Worm (Caenorhabditis elegans): ENCODE measurements around the gene camt-1.

camt-1 gene

ce11 chrII:4506552-4507291 is 1.8 kb upstream of the camt-1 start:
- TF ChIP-seq egl-44 (GFP tag; IDR thresholded peaks at IDR 0.05) (no peak), attf-5 (GFP tag; optimal IDR thresholded peaks at IDR 0.05) (peak; percentile 42), lir-1 (GFP tag; conservative IDR thresholded peaks at IDR 0.05) (no peak), hsf-1 (GFP tag; IDR thresholded peaks at IDR 0.05) (no peak), mcd-1 (GFP tag; IDR thresholded peaks at IDR 0.05) (peak; percentile 39; the same call in 1 of the 2 replicates), cebp-1 (GFP tag; IDR thresholded peaks at IDR 0.05) (no peak), cebp-1 (tag; optimal IDR thresholded peaks at IDR 0.05) (peak; percentile 60), egrh-3 (GFP tag; IDR thresholded peaks at IDR 0.05) (no peak), lin-40 (tag; optimal IDR thresholded peaks at IDR 0.05) (peak; percentile 52), ZK185.1 (tag; optimal IDR thresholded peaks at IDR 0.05; ENCODE audit: poor library complexity, severe bottlenecking) (peak; percentile 55), ceh-40 (GFP tag; IDR thresholded peaks at IDR 0.05) (no peak), him-1 (tag; optimal IDR thresholded peaks at IDR 0.05) (no peak), ets-4 (GFP tag; optimal IDR thresholded peaks at IDR 0.05) (no peak), lin-35 (GFP tag; optimal IDR thresholded peaks at IDR 0.05) (peak in 1 of 3 experiments; percentile 31), Y95B8A.8 (GFP tag; IDR thresholded peaks at IDR 0.05) (no peak), F55B11.4 (tag; optimal IDR thresholded peaks at IDR 0.05; ENCODE audit: borderline replicate concordance, insufficient read depth) (no peak), somi-1 (GFP tag; optimal IDR thresholded peaks at IDR 0.05) (peak; percentile 23), cebp-2 (GFP tag; IDR thresholded peaks at IDR 0.05) (no peak), nhr-120 (GFP tag; IDR thresholded peaks at IDR 0.05) (no peak), nfyb-1 (GFP tag; IDR thresholded peaks at IDR 0.05) (0 out of 2 replicates have a peak, but pooled peaks have one; percentile 27), F33H1.4 (GFP tag; IDR thresholded peaks at IDR 0.05) (no peak), ccch-3 (GFP tag; optimal IDR thresholded peaks at IDR 0.05) (no peak), let-526 (GFP tag; IDR thresholded peaks at IDR 0.05) (no peak), mes-4 (tag; optimal IDR thresholded peaks at IDR 0.05) (no peak), egl-18 (GFP tag; IDR thresholded peaks at IDR 0.05) (0 out of 2 replicates have a peak, but pooled peaks have one; percentile 30), hmg-1.2 (GFP tag; IDR thresholded peaks at IDR 0.05) (peak; percentile 71; the same call in 1 of the 2 replicates), madf-6 (GFP tag; IDR thresholded peaks at IDR 0.05) (no peak), F23B12.7 (tag; optimal IDR thresholded peaks at IDR 0.05; ENCODE audit: insufficient read depth) (no peak), chd-7 (tag; optimal IDR thresholded peaks at IDR 0.05) (peak; percentile 21), nhr-80 (tag; optimal IDR thresholded peaks at IDR 0.05) (peak; percentile 56), K12H6.12 (tag; optimal IDR thresholded peaks at IDR 0.05) (peak; percentile 59), madf-3 (GFP tag; IDR thresholded peaks at IDR 0.05) (no peak)

DNA sequence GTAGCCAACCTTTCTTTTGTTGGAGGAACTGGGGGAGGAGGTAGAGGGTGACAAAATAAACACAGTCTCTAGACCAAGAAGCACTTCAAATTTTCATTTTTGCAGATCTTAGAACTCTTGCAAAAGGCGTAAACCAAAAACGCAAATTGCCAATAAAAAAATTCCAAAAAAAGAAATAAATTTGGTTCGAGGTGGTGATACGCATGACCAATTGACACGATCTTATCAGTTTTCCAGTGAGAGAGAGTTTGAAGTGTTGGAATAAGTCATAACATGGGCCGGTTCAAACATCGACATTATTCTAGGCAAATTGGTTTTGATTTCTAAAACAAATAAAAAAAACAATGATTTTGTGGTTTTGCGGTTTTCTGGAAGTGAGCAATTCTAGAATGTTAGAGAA is 9.1 kb downstream of the camt-1 start:
- TF ChIP-seq nhr-80 (tag; optimal IDR thresholded peaks at IDR 0.05) (peak; percentile 62), hsf-1 (GFP tag; IDR thresholded peaks at IDR 0.05) (no peak)

DNA sequence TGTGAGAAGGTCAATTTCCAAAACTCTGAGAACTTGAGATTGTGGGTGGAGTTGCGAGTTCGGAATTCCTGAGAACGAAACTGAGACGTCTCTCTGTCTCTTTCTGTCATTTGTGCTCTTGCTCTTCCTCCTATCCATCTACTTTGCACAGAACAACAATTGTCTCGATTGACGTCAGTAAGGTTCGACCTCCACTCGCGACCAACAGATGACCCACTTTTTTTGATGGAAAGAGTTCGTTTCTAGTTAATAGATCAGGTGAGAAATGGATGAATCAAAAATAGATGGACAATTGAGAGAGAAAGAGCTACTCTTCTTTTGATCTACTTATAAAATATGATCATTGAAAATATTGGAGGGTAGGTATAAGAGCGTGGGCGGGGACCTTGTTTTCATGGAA is 10.4 kb downstream of the camt-1 start:
- TF ChIP-seq sdz-38 (tag; optimal IDR thresholded peaks at IDR 0.05) (no peak), gei-17 (GFP tag; optimal IDR thresholded peaks at IDR 0.05) (no peak), lsy-27 (tag; optimal IDR thresholded peaks at IDR 0.05; ENCODE audit: borderline replicate concordance, insufficient read depth) (no peak), egl-18 (GFP tag; IDR thresholded peaks at IDR 0.05) (no peak), T07F8.4 (tag; optimal IDR thresholded peaks at IDR 0.05) (no peak), F57A8.1 (GFP tag; optimal IDR thresholded peaks at IDR 0.05) (no peak), chd-7 (tag; optimal IDR thresholded peaks at IDR 0.05) (no peak), tbx-9 (tag; optimal IDR thresholded peaks at IDR 0.05; ENCODE audit: borderline replicate concordance) (no peak), him-1 (tag; optimal IDR thresholded peaks at IDR 0.05) (no peak)
